Worm (Caenorhabditis elegans) whole organism, L4 larva: ENCODE data around the gene C02C6.14.

Experiments
- D1046.2 ChIP-seq: fragments of 200-800 bp; sonication (Bioruptor generic); IDR thresholded peaks from 2 replicates; pipeline ENCODE4 v1.3.6; 2022; ENCODE audit warnings: missing genetic modification characterization, missing compliant biosample characterization
- F49E8.2 ChIP-seq: sonication (generic microtip); optimal IDR thresholded peaks from 2 replicates; lab custom pipeline; 2016; ENCODE audit warnings: missing compliant biosample characterization, mild to moderate bottlenecking, missing genetic modification characterization, borderline replicate concordance
- aha-1 ChIP-seq: fragments of 150-350 bp; peaks from one replicate; lab custom pipeline; 2014; ENCODE audit warnings: missing biosample characterization, missing genetic modification characterization
- ama-1 ChIP-seq: fragments of 150-350 bp; optimal IDR thresholded peaks from 2 replicates; lab custom pipeline; 2014; ENCODE audit warnings: inconsistent platforms, mixed read lengths
- ceh-28 ChIP-seq: fragments of 150-350 bp; optimal IDR thresholded peaks from 2 replicates; lab custom pipeline; 2014; ENCODE audit warnings: missing biosample characterization, missing genetic modification reagents, missing genetic modification characterization
- ceh-62 ChIP-seq: sonication (generic microtip); optimal IDR thresholded peaks from 2 replicates; lab custom pipeline; 2017; ENCODE audit warnings: missing biosample characterization, missing genetic modification characterization
- daf-12 ChIP-seq: fragments of 150-350 bp; optimal IDR thresholded peaks from 2 replicates; lab custom pipeline; 2014; ENCODE audit warnings: missing biosample characterization, missing genetic modification reagents, missing genetic modification characterization
- egl-43 ChIP-seq: fragments of 200-800 bp; sonication (Bioruptor generic); IDR thresholded peaks from 2 replicates; pipeline ENCODE4 v1.3.6; 2022; ENCODE audit warnings: missing genetic modification reagents, missing genetic modification characterization, missing compliant biosample characterization
- fkh-10 ChIP-seq: fragments of 150-350 bp; optimal IDR thresholded peaks from 2 replicates; lab custom pipeline; 2014; ENCODE audit warnings: missing biosample characterization, missing genetic modification reagents, missing genetic modification characterization
- hlh-11 ChIP-seq: fragments of 200-800 bp; sonication (Bioruptor generic); optimal IDR thresholded peaks from 2 replicates; lab custom pipeline; 2018; ENCODE audit warnings: mild to moderate bottlenecking, missing genetic modification characterization, missing compliant biosample characterization
- jun-1 ChIP-seq: fragments of 150-350 bp; optimal IDR thresholded peaks from 2 replicates; lab custom pipeline; 2014; ENCODE audit warnings: missing biosample characterization, missing genetic modification reagents, missing genetic modification characterization
- lim-7 ChIP-seq: fragments of 200-800 bp; sonication (Bioruptor generic); IDR thresholded peaks from 2 replicates; pipeline ENCODE4 v1.3.6; 2022; ENCODE audit warnings: missing genetic modification characterization, missing compliant biosample characterization
- lin-29 ChIP-seq: fragments of 200-800 bp; sonication (Bioruptor generic); IDR thresholded peaks from 2 replicates; pipeline ENCODE4 v1.3.6; 2022; ENCODE audit warnings: missing genetic modification reagents, missing genetic modification characterization, missing compliant biosample characterization
- lin-38 ChIP-seq: fragments of 200-800 bp; sonication (Bioruptor generic); IDR thresholded peaks from 2 replicates; pipeline ENCODE4 v1.3.6; 2022; ENCODE audit warnings: missing genetic modification reagents, missing genetic modification characterization, missing compliant biosample characterization
- lin-39 ChIP-seq: fragments of 150-350 bp; optimal IDR thresholded peaks from 2 replicates; lab custom pipeline; 2014; ENCODE audit warnings: missing biosample characterization, missing genetic modification reagents, missing genetic modification characterization
- lsy-2 ChIP-seq, 2 experiments: fragments of 150-350 bp in 1 of 2; sonication (generic microtip) in 1 of 2; optimal IDR thresholded peaks; 2 replicates each; lab custom pipeline; 2014 to 2017; ENCODE audit warnings: missing biosample characterization in 2 of 2, missing genetic modification characterization in 2 of 2
- madf-5 ChIP-seq, 2 experiments: fragments of 200-800 bp; sonication (Bioruptor generic); IDR thresholded peaks; 2 replicates each; pipeline ENCODE4 v1.3.6; 2022; ENCODE audit warnings: missing compliant biosample characterization in 2 of 2, missing genetic modification characterization in 2 of 2
- madf-9 ChIP-seq: fragments of 200-800 bp; sonication (Bioruptor generic); conservative IDR thresholded peaks from 2 replicates; pipeline ENCODE4 v1.3.6; 2022; ENCODE audit warnings: missing genetic modification reagents, missing genetic modification characterization, missing compliant biosample characterization
- mxl-3 ChIP-seq: fragments of 200-800 bp; sonication (Bioruptor generic); optimal IDR thresholded peaks from 2 replicates; lab custom pipeline; 2018; ENCODE audit warnings: mild to moderate bottlenecking, missing genetic modification characterization, missing compliant biosample characterization
- nhr-25 ChIP-seq: sonication (generic microtip); optimal IDR thresholded peaks from 2 replicates; lab custom pipeline; 2017; ENCODE audit warnings: missing genetic modification characterization, mild to moderate bottlenecking, missing compliant biosample characterization, antibody characterized with exemption, moderate library complexity, borderline replicate concordance; ENCODE audit not compliant: insufficient read depth
- nhr-28 ChIP-seq: fragments of 150-350 bp; optimal IDR thresholded peaks from 2 replicates; lab custom pipeline; 2014; ENCODE audit warnings: missing biosample characterization, missing genetic modification characterization
- pha-4 ChIP-seq, 2 experiments: fragments of 150-350 bp in 1 of 2; fragments of 200-800 bp in 1 of 2; sonication (Bioruptor generic) in 1 of 2; IDR thresholded peaks in 1 of 2; optimal IDR thresholded peaks in 1 of 2; 2 replicates each; pipeline versions ENCODE4 v1.3.6 to Lab custom; 2014 to 2022; ENCODE audit warnings: missing genetic modification characterization in 2 of 2, missing genetic modification reagents in 2 of 2, missing biosample characterization in 1 of 2, missing compliant biosample characterization in 1 of 2
- php-3 ChIP-seq: fragments of 200-800 bp; sonication (Bioruptor generic); IDR thresholded peaks from 2 replicates; pipeline ENCODE4 v1.3.6; 2022; ENCODE audit warnings: missing genetic modification reagents, missing genetic modification characterization, missing compliant biosample characterization
- set-16 ChIP-seq: fragments of 200-800 bp; sonication (Bioruptor generic); IDR thresholded peaks from 2 replicates; pipeline ENCODE4 v1.3.6; 2022; ENCODE audit warnings: missing genetic modification reagents, missing genetic modification characterization, missing compliant biosample characterization
- skn-1 ChIP-seq: fragments of 150-350 bp; optimal IDR thresholded peaks from 2 replicates; lab custom pipeline; 2014; ENCODE audit warnings: missing biosample characterization, missing genetic modification characterization
- snpc-1.2 ChIP-seq: fragments of 200-800 bp; sonication (Bioruptor generic); IDR thresholded peaks from 2 replicates; pipeline ENCODE4 v1.3.6; 2022; ENCODE audit warnings: missing genetic modification reagents, missing genetic modification characterization, missing compliant biosample characterization
- tag-97 ChIP-seq: fragments of 200-800 bp; sonication (Bioruptor generic); IDR thresholded peaks from 2 replicates; pipeline ENCODE4 v1.3.6; 2022; ENCODE audit warnings: missing genetic modification characterization, missing compliant biosample characterization
- tra-1 ChIP-seq: fragments of 200-800 bp; sonication (Bioruptor generic); IDR thresholded peaks from 2 replicates; pipeline ENCODE4 v1.3.6; 2022; ENCODE audit warnings: missing genetic modification reagents, missing genetic modification characterization, missing compliant biosample characterization
- unc-130 ChIP-seq: sonication (generic microtip); optimal IDR thresholded peaks from 2 replicates; lab custom pipeline; 2016; ENCODE audit warnings: missing genetic modification reagents, missing genetic modification characterization, missing compliant biosample characterization
- unc-39 ChIP-seq: sonication (generic microtip); optimal IDR thresholded peaks from 2 replicates; lab custom pipeline; 2017; ENCODE audit warnings: missing biosample characterization, missing genetic modification characterization
- vab-7 ChIP-seq: fragments of 200-800 bp; sonication (Bioruptor generic); IDR thresholded peaks from 2 replicates; pipeline ENCODE4 v1.3.6; 2022; ENCODE audit warnings: missing genetic modification reagents, missing genetic modification characterization, missing compliant biosample characterization
- zip-11 ChIP-seq: fragments of 200-800 bp; sonication (Bioruptor generic); IDR thresholded peaks from 2 replicates; pipeline ENCODE4 v1.3.6; 2022; ENCODE audit warnings: missing genetic modification characterization, missing compliant biosample characterization
- zip-2 ChIP-seq: fragments of 150-350 bp; optimal IDR thresholded peaks from 2 replicates; lab custom pipeline; 2014; ENCODE audit warnings: missing biosample characterization, missing genetic modification characterization
- ztf-7 ChIP-seq: fragments of 150-350 bp; optimal IDR thresholded peaks from 2 replicates; lab custom pipeline; 2014; ENCODE audit warnings: missing biosample characterization, missing genetic modification characterization

The C02C6.14 gene

DNA sequence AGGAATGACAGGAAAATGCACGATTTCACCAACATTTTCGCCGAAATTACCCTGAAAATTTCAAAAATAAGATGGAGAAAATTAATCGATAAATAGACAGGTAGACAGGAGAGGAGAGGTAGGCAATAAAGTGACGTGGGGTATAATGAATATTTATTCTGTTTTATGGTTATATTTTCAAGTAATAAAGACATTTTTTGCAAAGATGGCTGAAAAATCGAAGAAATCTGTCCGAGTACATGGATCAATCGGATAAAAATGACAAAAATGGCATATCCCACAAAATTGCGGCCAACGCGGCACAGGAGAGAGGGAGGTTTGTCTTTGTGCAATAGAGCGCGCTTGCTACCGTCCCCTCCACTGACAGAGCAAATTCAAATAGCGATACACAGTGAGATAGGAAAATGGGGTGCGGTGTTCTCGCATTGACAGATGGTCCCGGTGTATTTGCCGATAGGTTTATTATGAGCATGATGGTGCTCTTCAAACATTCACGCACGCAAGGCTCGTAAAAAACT is 29.6 kb upstream of the C02C6.14 start, which contains the start of gene zipt-7.2 (continued):
- TF ChIP-seq egl-43 (GFP tag; lab: Robert Waterston, UW) (no peak), madf-9 (GFP tag; lab: Robert Waterston, UW) (no peak), ceh-28 (tag; lab: Kevin White, UChicago) (no peak), nhr-28 (tag; lab: Kevin White, UChicago) (peak; percentile 13), lsy-2 (tag; optimal IDR thresholded peaks at IDR 0.05; lab: Kevin White, UChicago) (no peak), unc-130 (GFP tag; lab: Kevin White, UChicago) (no peak), vab-7 (GFP tag; lab: Robert Waterston, UW) (no peak)

DNA sequence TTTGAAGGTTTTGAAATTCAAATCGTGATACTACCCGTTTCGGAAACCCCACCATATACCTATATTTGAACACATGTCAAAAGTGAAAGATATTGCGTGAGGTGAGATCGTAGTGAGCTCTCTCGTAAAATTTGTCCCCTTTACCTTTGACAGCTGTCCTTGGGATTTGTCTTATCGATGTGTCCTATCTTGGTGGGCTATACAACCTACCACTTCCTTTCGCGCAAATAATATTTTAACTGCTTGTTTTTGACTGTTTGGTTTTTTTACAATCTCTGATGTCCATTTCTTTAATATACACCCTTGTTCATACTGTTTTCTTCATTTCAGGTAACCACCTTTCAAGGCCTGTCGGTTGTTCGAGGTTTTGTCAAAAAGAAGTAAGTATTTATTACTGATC is 27.8 kb upstream of the C02C6.14 start, which contains the start of gene eat-20:
eat-20 (plus strand) TSS at position 331 of the 400 bp plus-strand sequence.
- TF ChIP-seq ama-1 (lab: Kevin White, UChicago) = no peak
- peak; percentile 80 for TF ChIP-seq aha-1
- no peak for TF ChIP-seq lin-39 (tag; lab: Kevin White, UChicago)

DNA sequence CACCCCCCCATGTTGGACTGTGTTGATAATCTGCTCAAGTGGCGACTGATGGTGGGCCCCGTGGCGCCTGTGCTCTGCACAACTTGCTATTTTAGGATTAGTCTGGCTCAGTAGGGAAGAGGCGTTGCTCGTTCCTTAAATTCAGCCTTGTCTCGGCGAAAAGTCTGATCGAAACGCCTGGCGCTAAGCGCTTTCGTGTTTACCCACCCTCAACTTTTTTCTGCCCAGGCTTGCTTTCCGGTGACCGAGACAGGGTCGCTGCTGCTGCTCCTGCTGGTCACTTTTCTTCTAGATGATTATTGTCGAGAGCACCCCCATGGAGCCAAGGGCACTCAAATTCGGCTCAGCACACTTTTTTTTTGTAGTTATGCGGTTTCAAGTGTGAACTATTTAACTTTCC is 22.9 kb upstream of the C02C6.14 start:
- TF ChIP-seq lim-7 (GFP tag; lab: Robert Waterston, UW) (0 out of 2 replicates have a peak, but pooled peaks have one; percentile 14), mxl-3 (GFP tag; lab: Kevin White, UChicago) (peak; percentile 7), skn-1 (no peak), set-16 (peak; percentile 59)

DNA sequence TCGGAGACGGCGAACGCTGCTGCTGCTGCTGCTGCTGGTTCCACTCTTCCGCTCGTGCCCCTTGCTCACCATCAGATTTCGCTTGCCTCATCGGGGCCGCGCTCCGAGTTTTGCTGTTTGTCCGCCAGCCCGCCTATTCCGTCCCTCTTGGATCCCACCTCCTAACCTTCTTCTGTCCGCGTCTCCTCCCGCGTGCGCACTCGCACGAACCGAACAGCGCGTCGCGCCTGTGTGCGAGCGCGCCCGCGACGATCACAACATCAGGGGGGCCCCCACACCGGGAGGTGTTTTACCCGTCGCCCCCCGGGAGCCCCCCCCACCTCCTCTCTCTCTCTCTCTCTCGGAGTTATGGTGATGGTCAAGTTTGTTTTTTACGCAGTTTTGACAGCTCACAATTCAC is 21.7 kb upstream of the C02C6.14 start:
- TF ChIP-seq set-16 (peak; percentile 99), lim-7 (GFP tag; lab: Robert Waterston, UW) (0 out of 2 replicates have a peak, but pooled peaks have one; percentile 15), zip-11 (GFP tag; lab: Robert Waterston, UW) (no peak), tag-97 (GFP tag; lab: Robert Waterston, UW) (0 out of 2 replicates have a peak, but pooled peaks have one; percentile 19), pha-4 (GFP tag; IDR thresholded peaks at IDR 0.05; lab: Robert Waterston, UW) (peak; percentile 62; the same call in 1 of the 2 replicates), pha-4 (tag; optimal IDR thresholded peaks at IDR 0.05; lab: Kevin White, UChicago) (no peak), egl-43 (GFP tag; lab: Robert Waterston, UW) (peak; percentile 68; the same call in 1 of the 2 replicates), aha-1 (peak; percentile 30), snpc-1.2 (GFP tag; lab: Robert Waterston, UW) (0 out of 2 replicates have a peak, but pooled peaks have one; percentile 12), nhr-25 (no peak)

DNA sequence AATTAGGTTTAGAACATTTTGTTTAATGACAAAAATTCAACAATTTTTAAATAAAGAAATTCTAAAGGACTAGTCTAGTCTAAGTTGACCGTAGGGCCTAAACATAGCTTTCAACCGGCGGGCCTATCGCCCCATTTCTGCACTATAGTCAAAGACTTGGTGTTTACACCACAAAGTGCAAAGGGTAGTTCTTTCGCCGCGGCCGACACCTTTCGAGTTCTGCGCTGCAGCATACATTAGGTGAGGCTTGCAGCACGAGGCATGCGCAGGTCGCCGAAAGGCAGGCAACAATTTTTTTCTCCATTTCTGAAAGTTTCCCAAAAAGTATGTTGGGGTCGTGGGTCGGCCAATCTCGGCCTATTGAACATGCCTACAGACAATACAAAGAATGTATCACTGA is 9.0 kb upstream of the C02C6.14 start:
- TF ChIP-seq tra-1 (GFP tag; lab: Robert Waterston, UW) (no peak), lin-29 (0 out of 2 replicates have a peak, but pooled peaks have one; percentile 22), php-3 (GFP tag; lab: Robert Waterston, UW) (no peak), skn-1 (no peak), ceh-62 (tag; lab: Kevin White, UChicago) (no peak), D1046.2 (GFP tag; lab: Robert Waterston, UW) (no peak), zip-2 (no peak), lin-38 (GFP tag; lab: Robert Waterston, UW) (no peak)

DNA sequence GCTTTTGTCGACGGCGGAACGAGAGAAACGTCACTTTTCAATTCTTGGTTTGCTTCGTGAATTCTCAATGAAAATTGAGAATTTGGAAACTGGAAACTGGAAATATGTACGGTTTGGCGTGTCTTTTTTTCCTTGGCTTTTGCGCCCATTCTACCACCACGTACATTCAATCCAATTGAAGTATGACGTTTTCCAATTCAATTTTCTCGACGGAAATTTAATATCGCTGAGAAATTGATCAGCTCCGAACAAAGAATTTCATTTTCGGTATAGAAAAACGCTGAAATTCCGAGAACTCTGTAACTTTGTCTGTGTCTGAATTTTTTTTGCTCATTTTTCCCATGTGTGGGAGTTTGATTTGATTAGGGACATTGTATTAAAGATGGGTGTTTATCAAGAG is 4.2 kb upstream of the C02C6.14 start:
- TF ChIP-seq madf-5 (GFP tag; IDR thresholded peaks at IDR 0.05; lab: Robert Waterston, UW) (no peak), jun-1 (tag; lab: Kevin White, UChicago) (no peak), hlh-11 (tag; lab: Kevin White, UChicago) (no peak), egl-43 (GFP tag; lab: Robert Waterston, UW) (0 out of 2 replicates have a peak, but pooled peaks have one; percentile 17), daf-12 (tag; lab: Kevin White, UChicago) (no peak), ztf-7 (tag; lab: Kevin White, UChicago) (no peak), fkh-10 (GFP tag; lab: Kevin White, UChicago) (peak; percentile 20), unc-39 (tag; lab: Kevin White, UChicago) (no peak), F49E8.2 (tag; lab: Kevin White, UChicago) (no peak)
